Worm (Caenorhabditis elegans) whole organism, L1 larva: ENCODE measurements around the gene memb-2.

Experiments
- aly-2 ChIP-seq: fragments of 150-350 bp; optimal IDR thresholded peaks from 2 replicates; lab custom pipeline; 2014; ENCODE audit warnings: missing biosample characterization, missing genetic modification characterization
- ama-1 ChIP-seq: fragments of 150-350 bp; optimal IDR thresholded peaks from 2 replicates; lab custom pipeline; 2014
- ceh-82 ChIP-seq, 3 experiments: fragments of 150-350 bp in 1 of 3; sonication (generic microtip) in 2 of 3; optimal IDR thresholded peaks; 2 replicates each; lab custom pipeline; 2014 to 2017; ENCODE audit warnings: missing biosample characterization in 3 of 3, missing genetic modification characterization in 3 of 3
- fkh-10 ChIP-seq: sonication (generic microtip); optimal IDR thresholded peaks from 2 replicates; lab custom pipeline; 2017; ENCODE audit warnings: missing biosample characterization, missing genetic modification reagents, missing genetic modification characterization
- lsy-2 ChIP-seq, 2 experiments: fragments of 150-350 bp; optimal IDR thresholded peaks; 2 replicates each; lab custom pipeline; 2014; ENCODE audit warnings: missing biosample characterization in 2 of 2, missing genetic modification characterization in 2 of 2
- nhr-237 ChIP-seq: fragments of 150-350 bp; optimal IDR thresholded peaks from 2 replicates; lab custom pipeline; 2014; ENCODE audit warnings: missing biosample characterization, missing genetic modification characterization
- pax-3 ChIP-seq: fragments of 200-800 bp; sonication (Bioruptor generic); optimal IDR thresholded peaks from 2 replicates; lab custom pipeline; 2018; ENCODE audit warnings: mild to moderate bottlenecking, missing genetic modification characterization, moderate library complexity, missing compliant biosample characterization
- snpc-4 ChIP-seq: fragments of 150-350 bp; optimal IDR thresholded peaks from 2 replicates; lab custom pipeline; 2014; ENCODE audit warnings: missing biosample characterization, missing genetic modification characterization
- tbx-2 ChIP-seq: sonication (generic microtip); optimal IDR thresholded peaks from 2 replicates; lab custom pipeline; 2016; ENCODE audit warnings: missing genetic modification characterization, missing compliant biosample characterization

DNA sequence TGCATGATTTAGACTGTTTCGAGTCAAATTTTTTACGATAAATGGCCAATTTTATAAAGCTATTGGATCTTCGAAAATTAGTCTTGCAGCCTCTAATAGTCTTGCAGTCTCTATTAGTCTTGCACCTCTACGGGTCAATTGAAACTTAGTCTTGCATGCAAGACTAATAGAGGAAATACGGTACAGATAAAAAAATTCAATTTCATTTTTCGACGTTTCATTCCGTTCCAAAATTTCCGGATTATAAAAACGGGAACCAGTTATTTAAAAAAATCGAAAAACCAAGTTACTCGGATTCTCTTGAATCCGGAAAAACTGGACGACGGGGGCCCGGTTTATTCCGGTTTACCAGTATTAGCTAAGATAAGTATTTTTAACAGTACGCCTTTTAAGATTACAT, 1.4 kb upstream of the memb-2 start, which contains the start of gene M03E7.1:
- no peak for TF ChIP-seq snpc-4 (tag; lab: Kevin White, UChicago)
- TF ChIP-seq aly-2 (tag; lab: Kevin White, UChicago): no peak
- no peak for TF ChIP-seq ama-1 (lab: Kevin White, UChicago)
- TF ChIP-seq tbx-2: no peak
- TF ChIP-seq pax-3 (tag; lab: Kevin White, UChicago): no peak
- no peak for TF ChIP-seq lsy-2 (tag; optimal IDR thresholded peaks at IDR 0.05; lab: Kevin White, UChicago)
- TF ChIP-seq ceh-82 (tag; optimal IDR thresholded peaks at IDR 0.05; lab: Kevin White, UChicago): no peak
- TF ChIP-seq nhr-237 (tag; lab: Kevin White, UChicago): no peak
- TF ChIP-seq fkh-10 (GFP tag; lab: Kevin White, UChicago): no peak
